Fruit fly (Drosophila melanogaster): ENCODE results near the gene CG9147.

CG9147 gene

dm6 chr2L:6062382-6063082 lies 3.3 kb upstream of the CG9147 start, which contains the start of the genes ND-51 and CG13994 (continued):
- peak; percentile 76 for TF ChIP-seq CG18262 (tag; optimal IDR thresholded peaks at IDR 0.05)
- peak; percentile 57 for TF ChIP-seq nom (GFP tag; optimal IDR thresholded peaks at IDR 0.05)
- peak; percentile 64; the same call in 1 of the 2 replicates for TF ChIP-seq E2f2 (GFP tag; IDR thresholded peaks at IDR 0.05)
- TF ChIP-seq CG17612 (GFP tag; IDR thresholded peaks at IDR 0.05): 0 out of 2 replicates have a peak, but pooled peaks have one; percentile 33
- peak; percentile 17 for TF ChIP-seq CG10274 (GFP tag; optimal IDR thresholded peaks at IDR 0.05)
- peak; percentile 83 for TF ChIP-seq fu2 (GFP tag; optimal IDR thresholded peaks at IDR 0.05)
- TF ChIP-seq tap (tag; optimal IDR thresholded peaks at IDR 0.05): no peak
- TF ChIP-seq salm (tag; optimal IDR thresholded peaks at IDR 0.05): peak; percentile 35
- TF ChIP-seq CG16863 (GFP tag; optimal IDR thresholded peaks at IDR 0.05): peak; percentile 79
- TF ChIP-seq gt (GFP tag; IDR thresholded peaks at IDR 0.05): no peak
- peak; percentile 93 for TF ChIP-seq mam (GFP tag; optimal IDR thresholded peaks at IDR 0.05)
- peak; percentile 78 for TF ChIP-seq CG8924 (tag; optimal IDR thresholded peaks at IDR 0.05)
- peak; percentile 70 for TF ChIP-seq B-H1 (GFP tag; IDR thresholded peaks at IDR 0.05)
- TF ChIP-seq CG17186 (GFP tag; optimal IDR thresholded peaks at IDR 0.05): peak; percentile 76
- peak; percentile 53 for TF ChIP-seq Nf-YB (GFP tag; optimal IDR thresholded peaks at IDR 0.05)
- peak; percentile 81 for TF ChIP-seq ken (GFP tag; IDR thresholded peaks at IDR 0.05)
- TF ChIP-seq ro (GFP tag; IDR thresholded peaks at IDR 0.05): peak; percentile 42; the same call in 1 of the 2 replicates
- TF ChIP-seq ash1 (GFP tag; optimal IDR thresholded peaks at IDR 0.05): no peak
- TF ChIP-seq CG13624 (GFP tag; optimal IDR thresholded peaks at IDR 0.05): peak; percentile 86
- TF ChIP-seq dysf (GFP tag; IDR thresholded peaks at IDR 0.05): peak; percentile 84
- 0 out of 2 replicates have a peak, but pooled peaks have one; percentile 45 for TF ChIP-seq Nf-YA (GFP tag; IDR thresholded peaks at IDR 0.05)
- TF ChIP-seq CG10366 (GFP tag; IDR thresholded peaks at IDR 0.05): peak; percentile 77
- no peak for TF ChIP-seq CkIIα-i1 (GFP tag; IDR thresholded peaks at IDR 0.05)
- peak; percentile 71; the same call in 2 of the 3 replicates for TF ChIP-seq CG11093 (GFP tag; IDR thresholded peaks at IDR 0.05)
- TF ChIP-seq otp (GFP tag; IDR thresholded peaks at IDR 0.05): peak; percentile 69; the same call in 2 of the 3 replicates
- peak; percentile 62 for TF ChIP-seq Mrtf (GFP tag; IDR thresholded peaks at IDR 0.05)
- TF ChIP-seq CG7928 (GFP tag; optimal IDR thresholded peaks at IDR 0.05): no peak
- TF ChIP-seq Hr78 (GFP tag; optimal IDR thresholded peaks at IDR 0.05): peak in 1 of 2 experiments; percentile 38
- peak; percentile 75 for TF ChIP-seq kni (GFP tag; optimal IDR thresholded peaks at IDR 0.05)
- TF ChIP-seq da (GFP tag; optimal IDR thresholded peaks at IDR 0.05): peak; percentile 76
- 0 out of 2 replicates have a peak, but pooled peaks have one; percentile 14 for TF ChIP-seq GATAe (GFP tag; conservative IDR thresholded peaks at IDR 0.05)
- peak; percentile 40 for TF ChIP-seq CG4282 (GFP tag; optimal IDR thresholded peaks at IDR 0.05)
- peak; percentile 88 for TF ChIP-seq tx (GFP tag; optimal IDR thresholded peaks at IDR 0.05)
- TF ChIP-seq trh (GFP tag; optimal IDR thresholded peaks at IDR 0.05): peak; percentile 54
- peak; percentile 82 for TF ChIP-seq Ssrp (tag; optimal IDR thresholded peaks at IDR 0.05)
- peak; percentile 88 for TF ChIP-seq Camta (GFP tag; optimal IDR thresholded peaks at IDR 0.05)
- peak; percentile 71 for TF ChIP-seq mirr (GFP tag; optimal IDR thresholded peaks at IDR 0.05)
- peak; percentile 48 for TF ChIP-seq MESR4 (GFP tag; optimal IDR thresholded peaks at IDR 0.05)
- peak; percentile 85 for TF ChIP-seq tgo (GFP tag; IDR thresholded peaks at IDR 0.05)
- peak; percentile 91 for TF ChIP-seq CG14710 (tag; optimal IDR thresholded peaks at IDR 0.05)
- peak; percentile 90 for TF ChIP-seq pum (GFP tag; optimal IDR thresholded peaks at IDR 0.05)
- TF ChIP-seq CG7556 (GFP tag; optimal IDR thresholded peaks at IDR 0.05): peak; percentile 61
- peak; percentile 72 for TF ChIP-seq Chrac-16 (GFP tag; optimal IDR thresholded peaks at IDR 0.05)
- peak; percentile 77 for TF ChIP-seq fd3F (GFP tag; optimal IDR thresholded peaks at IDR 0.05)
- no peak for TF ChIP-seq pita (GFP tag; optimal IDR thresholded peaks at IDR 0.05)
- peak; percentile 84 for TF ChIP-seq az2 (GFP tag; optimal IDR thresholded peaks at IDR 0.05)
- TF ChIP-seq wor (GFP tag; IDR thresholded peaks at IDR 0.05): peak; percentile 29; the same call in 1 of the 2 replicates
- TF ChIP-seq slou (GFP tag; optimal IDR thresholded peaks at IDR 0.05): peak; percentile 84
- peak; percentile 88 for TF ChIP-seq Dip3 (GFP tag; optimal IDR thresholded peaks at IDR 0.05)
- peak; percentile 55 for TF ChIP-seq CG9437 (GFP tag; optimal IDR thresholded peaks at IDR 0.05)

All from whole organism, embryonic.